Worm (Caenorhabditis elegans): Measurements from ENCODE around the gene C15H11.10.

- TF ChIP-seq ama-1 (optimal IDR thresholded peaks at IDR 0.05) = no peak
- TF ChIP-seq ceh-13 (GFP tag; optimal IDR thresholded peaks at IDR 0.05) = no peak
- no peak for TF ChIP-seq tbx-37 (GFP tag; conservative IDR thresholded peaks at IDR 0.05)
- no peak for TF ChIP-seq ets-7 (tag; optimal IDR thresholded peaks at IDR 0.05)
- no peak for TF ChIP-seq flt-1 (GFP tag; IDR thresholded peaks at IDR 0.05)
- no peak for TF ChIP-seq scrt-1 (GFP tag; IDR thresholded peaks at IDR 0.05)
- TF ChIP-seq tra-4 (tag; optimal IDR thresholded peaks at IDR 0.05) = no peak
- TF ChIP-seq tbx-11 (GFP tag; IDR thresholded peaks at IDR 0.05) = no peak
- TF ChIP-seq F13C5.2 (tag; optimal IDR thresholded peaks at IDR 0.05) = no peak
- no peak for TF ChIP-seq hmbx-1 (tag; optimal IDR thresholded peaks at IDR 0.05)
- no peak for TF ChIP-seq sea-1 (GFP tag; conservative IDR thresholded peaks at IDR 0.05)
- TF ChIP-seq pes-1 (GFP tag; IDR thresholded peaks at IDR 0.05) = no peak
- no peak for TF ChIP-seq aly-1 (tag; optimal IDR thresholded peaks at IDR 0.05)
Observed at ce11 chrV:14419855-14420254, 27.9 kb downstream of the C15H11.10 start.
